Fruit fly (Drosophila melanogaster) whole organism, pupa: ENCODE data around the gene TfIIFalpha.
A peak's percentile ranks its signal among the peaks of the same experiment; 100 is the strongest.

Experiments
- CG10348 ChIP-seq: fragments of 200-800 bp; sonication (Bioruptor generic); IDR thresholded peaks from 2 replicates; pipeline ENCODE4 v1.3.6; 2022; ENCODE audit warnings: missing biosample characterization, missing genetic modification characterization
- CG12605 ChIP-seq: fragments of 200-800 bp; sonication (Bioruptor generic); IDR thresholded peaks from 2 replicates; pipeline ENCODE4 v1.3.6; 2022; ENCODE audit warnings: missing biosample characterization, missing genetic modification characterization
- CG13204 ChIP-seq: fragments of 200-800 bp; sonication (Bioruptor generic); optimal IDR thresholded peaks from 2 replicates; lab custom pipeline; 2018; ENCODE audit warnings: missing biosample characterization, mild to moderate bottlenecking, missing genetic modification characterization, moderate library complexity
- CG14655 ChIP-seq: fragments of 200-800 bp; sonication (Bioruptor generic); optimal IDR thresholded peaks from 3 replicates; lab custom pipeline; 2017; ENCODE audit warnings: mild to moderate bottlenecking, missing biosample characterization, missing genetic modification reagents, missing genetic modification characterization
- CG15710 ChIP-seq: fragments of 200-800 bp; sonication (Bioruptor generic); optimal IDR thresholded peaks from 2 replicates; lab custom pipeline; 2018; ENCODE audit warnings: missing biosample characterization, mild to moderate bottlenecking, missing genetic modification characterization, moderate library complexity
- CG17806 ChIP-seq: fragments of 200-800 bp; sonication (Bioruptor generic); optimal IDR thresholded peaks from 2 replicates; lab custom pipeline; 2018; ENCODE audit warnings: missing biosample characterization, mild to moderate bottlenecking, missing genetic modification characterization, moderate library complexity
- CG32121 ChIP-seq: fragments of 200-800 bp; sonication (Bioruptor generic); IDR thresholded peaks from 2 replicates; pipeline ENCODE4 v1.3.6; 2022; ENCODE audit warnings: missing biosample characterization, missing genetic modification characterization
- CG34367 ChIP-seq: fragments of 200-800 bp; sonication (Bioruptor generic); optimal IDR thresholded peaks from 2 replicates; lab custom pipeline; 2018; ENCODE audit warnings: missing biosample characterization, mild to moderate bottlenecking, missing genetic modification characterization
- CG4496 ChIP-seq: fragments of 200-800 bp; sonication (Bioruptor generic); IDR thresholded peaks from 3 replicates; pipeline ENCODE4 v1.3.6; 2022; ENCODE audit warnings: missing biosample characterization, missing genetic modification characterization
- CG8159 ChIP-seq: fragments of 200-800 bp; sonication (Bioruptor generic); optimal IDR thresholded peaks from 3 replicates; lab custom pipeline; 2018; ENCODE audit warnings: missing biosample characterization, mild to moderate bottlenecking, missing genetic modification characterization, moderate library complexity
- CG8301 ChIP-seq: fragments of 200-800 bp; sonication (Bioruptor generic); optimal IDR thresholded peaks from 2 replicates; lab custom pipeline; 2018; ENCODE audit warnings: missing biosample characterization, mild to moderate bottlenecking, missing genetic modification characterization
- CG9948 ChIP-seq: fragments of 200-800 bp; sonication (Bioruptor generic); optimal IDR thresholded peaks from 2 replicates; lab custom pipeline; 2018; ENCODE audit warnings: missing biosample characterization, mild to moderate bottlenecking, missing genetic modification characterization, moderate library complexity
- D1 ChIP-seq: fragments of 200-800 bp; sonication (Bioruptor generic); optimal IDR thresholded peaks from 2 replicates; lab custom pipeline; 2018; ENCODE audit warnings: missing biosample characterization, mild to moderate bottlenecking, missing genetic modification characterization, moderate library complexity
- EcR ChIP-seq: fragments of 200-800 bp; sonication (Bioruptor generic); optimal IDR thresholded peaks from 3 replicates; lab custom pipeline; 2019; ENCODE audit warnings: missing biosample characterization, missing genetic modification characterization, mild to moderate bottlenecking, moderate library complexity, missing genetic modification reagents
- Ets98B ChIP-seq: fragments of 200-800 bp; sonication (Bioruptor generic); IDR thresholded peaks from 2 replicates; pipeline ENCODE4 v1.3.6; 2022; ENCODE audit warnings: missing biosample characterization, missing genetic modification characterization
- Pif1A ChIP-seq: fragments of 200-800 bp; sonication (Bioruptor generic); optimal IDR thresholded peaks from 3 replicates; lab custom pipeline; 2016; ENCODE audit warnings: missing biosample characterization, missing genetic modification characterization
- Pif1B ChIP-seq: fragments of 200-800 bp; sonication (Bioruptor generic); optimal IDR thresholded peaks from 3 replicates; lab custom pipeline; 2016; ENCODE audit warnings: missing biosample characterization, missing genetic modification characterization
- Snoo ChIP-seq: fragments of 200-800 bp; sonication (Bioruptor generic); optimal IDR thresholded peaks from 3 replicates; lab custom pipeline; 2017; ENCODE audit warnings: missing biosample characterization, mild to moderate bottlenecking, missing genetic modification characterization, inconsistent platforms
- fd96Ca ChIP-seq: fragments of 200-800 bp; sonication (Bioruptor generic); IDR thresholded peaks from 3 replicates; pipeline ENCODE4 v1.3.6; 2022; ENCODE audit warnings: missing biosample characterization, missing genetic modification characterization
- gl ChIP-seq: fragments of 200-800 bp; sonication (Bioruptor generic); optimal IDR thresholded peaks from 2 replicates; lab custom pipeline; 2018; ENCODE audit warnings: missing biosample characterization, mild to moderate bottlenecking, missing genetic modification characterization
- rn ChIP-seq: fragments of 200-800 bp; sonication (Bioruptor generic); IDR thresholded peaks from 2 replicates; pipeline ENCODE4 v1.3.6; 2022; ENCODE audit warnings: missing biosample characterization, missing genetic modification characterization

Gene TfIIFalpha

dm6 chr3R:6426173-6426899 is 46.1 kb downstream of the TfIIFalpha start:
- peak; percentile 49; the same call in 2 of the 3 replicates for TF ChIP-seq fd96Ca (GFP tag; lab: Robert Waterston, UW)
- TF ChIP-seq Pif1B, result no peak
- TF ChIP-seq CG15710, result no peak
- TF ChIP-seq rn (GFP tag; lab: Robert Waterston, UW), result no peak
- TF ChIP-seq CG8301 (tag; lab: Kevin White, UChicago), result no peak
- peak; percentile 56 for TF ChIP-seq Snoo
- TF ChIP-seq CG10348, result no peak
- no peak for TF ChIP-seq Ets98B (GFP tag; lab: Robert Waterston, UW)
- peak; percentile 81 for TF ChIP-seq EcR (GFP tag; lab: Kevin White, UChicago)
- TF ChIP-seq CG9948 (tag; lab: Kevin White, UChicago), result no peak
- no peak for TF ChIP-seq gl (tag; lab: Kevin White, UChicago)
- TF ChIP-seq CG32121 (GFP tag; lab: Robert Waterston, UW), result no peak
- TF ChIP-seq CG13204 (GFP tag; lab: Kevin White, UChicago), result no peak
- TF ChIP-seq CG8159 (tag; lab: Kevin White, UChicago), result no peak

dm6 chr3R:6427619-6428378 is 47.5 kb downstream of the TfIIFalpha start:
- TF ChIP-seq Snoo (peak; percentile 14), CG17806 (tag; lab: Kevin White, UChicago) (peak; percentile 56), CG34367 (tag; lab: Kevin White, UChicago) (peak; percentile 45), gl (tag; lab: Kevin White, UChicago) (peak; percentile 9), CG10348 (no peak), CG12605 (GFP tag; lab: Robert Waterston, UW) (no peak), CG32121 (GFP tag; lab: Robert Waterston, UW) (0 out of 2 replicates have a peak, but pooled peaks have one; percentile 38), CG4496 (GFP tag; lab: Robert Waterston, UW) (no peak), Pif1B (peak; percentile 30), CG15710 (peak; percentile 56), CG14655 (GFP tag; lab: Kevin White, UChicago) (peak; percentile 51), CG13204 (GFP tag; lab: Kevin White, UChicago) (no peak), D1 (tag; lab: Kevin White, UChicago) (no peak), EcR (GFP tag; lab: Kevin White, UChicago) (peak; percentile 9), CG8301 (tag; lab: Kevin White, UChicago) (peak; percentile 40), Pif1A (GFP tag; lab: Kevin White, UChicago) (peak; percentile 64), CG9948 (tag; lab: Kevin White, UChicago) (peak; percentile 45), rn (GFP tag; lab: Robert Waterston, UW) (no peak), CG8159 (tag; lab: Kevin White, UChicago) (peak; percentile 65), Ets98B (GFP tag; lab: Robert Waterston, UW) (0 out of 2 replicates have a peak, but pooled peaks have one; percentile 15), fd96Ca (GFP tag; lab: Robert Waterston, UW) (no peak)

- TF ChIP-seq gl (tag; lab: Kevin White, UChicago) (no peak), CG15710 (no peak), CG9948 (tag; lab: Kevin White, UChicago) (no peak), CG12605 (GFP tag; lab: Robert Waterston, UW) (no peak), Snoo (no peak), CG14655 (GFP tag; lab: Kevin White, UChicago) (no peak), CG8301 (tag; lab: Kevin White, UChicago) (no peak), CG8159 (tag; lab: Kevin White, UChicago) (no peak), CG34367 (tag; lab: Kevin White, UChicago) (no peak), CG13204 (GFP tag; lab: Kevin White, UChicago) (no peak), Pif1A (GFP tag; lab: Kevin White, UChicago) (no peak), CG32121 (GFP tag; lab: Robert Waterston, UW) (no peak), CG17806 (tag; lab: Kevin White, UChicago) (no peak), EcR (GFP tag; lab: Kevin White, UChicago) (no peak), D1 (tag; lab: Kevin White, UChicago) (no peak), CG10348 (no peak), Ets98B (GFP tag; lab: Robert Waterston, UW) (no peak), rn (GFP tag; lab: Robert Waterston, UW) (no peak), Pif1B (no peak), CG4496 (GFP tag; lab: Robert Waterston, UW) (no peak)
Observed at dm6 chr3R:6428935-6429334, 48.7 kb downstream of the TfIIFalpha start.

- peak; percentile 68; the same call in 2 of the 3 replicates for TF ChIP-seq CG4496 (GFP tag; lab: Robert Waterston, UW)
- TF ChIP-seq Ets98B (GFP tag; lab: Robert Waterston, UW), result peak; percentile 62; the same call in 1 of the 2 replicates
- TF ChIP-seq CG12605 (GFP tag; lab: Robert Waterston, UW), result peak; percentile 59
- peak; percentile 61; the same call in 2 of the 3 replicates for TF ChIP-seq fd96Ca (GFP tag; lab: Robert Waterston, UW)
- TF ChIP-seq EcR (GFP tag; lab: Kevin White, UChicago), result no peak
- peak; percentile 1 for TF ChIP-seq CG14655 (GFP tag; lab: Kevin White, UChicago)
- no peak for TF ChIP-seq CG15710
- peak; percentile 70 for TF ChIP-seq CG32121 (GFP tag; lab: Robert Waterston, UW)
Observed at dm6 chr3R:6429706-6430105, 49.4 kb downstream of the TfIIFalpha start.

- TF ChIP-seq CG13204 (GFP tag; lab: Kevin White, UChicago), result peak; percentile 34
- peak; percentile 20; the same call in 1 of the 2 replicates for TF ChIP-seq Ets98B (GFP tag; lab: Robert Waterston, UW)
- TF ChIP-seq Pif1B, result no peak
Observed at dm6 chr3R:6430206-6430605, 49.9 kb downstream of the TfIIFalpha start.
